Worm (Caenorhabditis elegans): ENCODE data around the gene dph-2.

The dph-2 gene

DNA sequence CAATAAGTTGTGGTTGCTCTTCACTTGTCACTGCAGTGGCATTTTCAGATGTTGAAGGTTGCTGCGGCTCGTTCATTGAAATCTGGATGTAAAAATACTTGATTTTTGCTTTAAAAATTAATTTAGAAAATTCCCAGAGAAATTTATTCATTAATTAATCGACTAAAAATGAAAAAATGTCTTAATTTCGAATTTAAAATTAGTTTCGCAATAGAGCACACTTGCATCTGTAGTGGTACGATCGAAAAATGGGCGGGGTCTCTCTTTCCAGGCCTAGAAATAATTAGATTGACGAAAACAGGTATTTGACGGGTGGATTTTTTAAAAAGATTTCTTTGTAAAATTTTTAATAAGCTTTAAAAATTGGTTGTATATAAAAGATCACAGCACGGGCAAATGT is 51.4 kb downstream of the dph-2 start, which contains the start of gene D2089.8:
Gene D2089.8, minus strand, starts transcription at position 84 of the 400 bp plus-strand sequence.
- TF ChIP-seq ceh-83 (GFP tag; optimal IDR thresholded peaks at IDR 0.05) (no peak), ceh-39 (tag; optimal IDR thresholded peaks at IDR 0.05) (peak; percentile 51), ces-1 (GFP tag; optimal IDR thresholded peaks at IDR 0.05) (peak; percentile 43)

DNA sequence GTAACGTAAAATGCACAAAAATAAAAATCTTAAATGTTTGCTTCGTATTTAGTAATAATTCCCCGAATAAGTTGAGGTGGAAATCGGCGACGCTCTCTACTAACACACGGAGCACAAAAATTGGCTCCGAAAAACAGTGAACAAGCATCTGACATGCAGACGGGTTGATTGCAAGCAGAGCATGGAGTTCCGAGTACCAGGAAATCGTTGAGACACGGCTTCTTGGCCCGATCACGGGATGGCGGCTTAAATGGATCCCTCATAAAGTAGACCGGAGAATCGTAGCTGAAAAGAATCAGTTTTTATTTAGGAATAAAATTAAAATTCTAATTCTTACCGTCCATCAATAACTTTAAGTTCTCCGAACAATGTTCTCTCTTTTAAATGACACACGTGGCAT is 51.8 kb downstream of the dph-2 start:
- TF ChIP-seq ceh-83 (GFP tag; optimal IDR thresholded peaks at IDR 0.05) = peak; percentile 15
- no peak for TF ChIP-seq unc-120 (tag; optimal IDR thresholded peaks at IDR 0.05; ENCODE audit: poor library complexity, severe bottlenecking)

- TF ChIP-seq unc-62 (GFP tag; optimal IDR thresholded peaks at IDR 0.05) (no peak), sem-2 (GFP tag; optimal IDR thresholded peaks at IDR 0.05) (no peak), nhr-28 (tag; optimal IDR thresholded peaks at IDR 0.05) (no peak), drap-1 (GFP tag; optimal IDR thresholded peaks at IDR 0.05) (no peak), cnd-1 (tag; optimal IDR thresholded peaks at IDR 0.05) (no peak), mab-5 (tag; optimal IDR thresholded peaks at IDR 0.05) (no peak), lin-32 (GFP tag; optimal IDR thresholded peaks at IDR 0.05) (no peak), tbx-8 (GFP tag; optimal IDR thresholded peaks at IDR 0.05) (no peak), lsy-2 (tag; optimal IDR thresholded peaks at IDR 0.05) (no peak), hlh-1 (tag; optimal IDR thresholded peaks at IDR 0.05) (no peak), nhr-76 (tag; optimal IDR thresholded peaks at IDR 0.05) (no peak), blmp-1 (tag; optimal IDR thresholded peaks at IDR 0.05) (no peak), mls-2 (tag; optimal IDR thresholded peaks at IDR 0.05) (no peak), ces-1 (GFP tag; optimal IDR thresholded peaks at IDR 0.05) (no peak), ztf-11 (tag; optimal IDR thresholded peaks at IDR 0.05) (no peak), ham-2 (GFP tag; optimal IDR thresholded peaks at IDR 0.05) (no peak), unc-120 (tag; optimal IDR thresholded peaks at IDR 0.05; ENCODE audit: poor library complexity, severe bottlenecking) (no peak), mep-1 (tag; optimal IDR thresholded peaks at IDR 0.05) (no peak), flh-1 (GFP tag; optimal IDR thresholded peaks at IDR 0.05) (no peak)
These were observed 52.5 kb downstream of the dph-2 start for ce11 chrII:10661448-10662064.

ce11 chrII:10660892-10661291 is 53.2 kb downstream of the dph-2 start, which contains the start of gene marc-2:
Gene marc-2, minus strand, starts transcription at chrII:10660992.
- TF ChIP-seq hlh-1 (tag; optimal IDR thresholded peaks at IDR 0.05) = no peak

DNA sequence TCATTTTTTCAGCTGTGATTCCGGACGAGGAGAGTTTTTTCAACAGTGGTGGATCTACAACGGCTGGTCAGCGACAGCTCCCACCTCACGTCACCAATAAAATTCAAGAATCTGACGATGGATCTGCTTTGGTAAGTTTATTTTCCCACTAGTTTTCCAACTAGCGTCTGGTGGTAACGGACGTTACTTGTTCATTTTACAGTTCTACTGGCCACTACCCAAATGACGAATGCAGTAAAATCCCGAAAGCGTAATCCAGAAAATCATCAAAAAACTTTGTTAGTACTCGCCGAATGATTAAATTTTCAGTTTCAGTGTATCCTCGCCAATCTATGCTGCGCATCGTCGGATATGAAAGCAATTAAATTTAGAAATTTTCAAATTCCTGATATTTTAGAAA is 54.5 kb downstream of the dph-2 start:
- TF ChIP-seq nhr-12 (tag; optimal IDR thresholded peaks at IDR 0.05) = no peak
- TF ChIP-seq nhr-28 (tag; optimal IDR thresholded peaks at IDR 0.05) = no peak
- no peak for TF ChIP-seq hlh-1 (tag; optimal IDR thresholded peaks at IDR 0.05)
- TF ChIP-seq unc-120 (tag; optimal IDR thresholded peaks at IDR 0.05; ENCODE audit: poor library complexity, severe bottlenecking) = no peak
- TF ChIP-seq tbx-8 (GFP tag; optimal IDR thresholded peaks at IDR 0.05) = no peak
- no peak for TF ChIP-seq bed-3 (GFP tag; optimal IDR thresholded peaks at IDR 0.05)
- no peak for TF ChIP-seq blmp-1 (tag; optimal IDR thresholded peaks at IDR 0.05)
- TF ChIP-seq elt-1 (tag; optimal IDR thresholded peaks at IDR 0.05; ENCODE audit: borderline replicate concordance, insufficient read depth) = no peak
- TF ChIP-seq unc-62 (GFP tag; optimal IDR thresholded peaks at IDR 0.05) = no peak
- no peak for TF ChIP-seq ceh-39 (tag; optimal IDR thresholded peaks at IDR 0.05)
- TF ChIP-seq ces-1 (GFP tag; optimal IDR thresholded peaks at IDR 0.05) = no peak
- no peak for TF ChIP-seq snpc-4 (tag; optimal IDR thresholded peaks at IDR 0.05)
- no peak for TF ChIP-seq ztf-11 (tag; optimal IDR thresholded peaks at IDR 0.05)

ce11 chrII:10658576-10659256 is 55.4 kb downstream of the dph-2 start, which contains the start of the genes snu-13 and rsp-7:
Gene snu-13, minus strand, starts transcription at chrII:10658626.
Gene rsp-7, plus strand, starts transcription at chrII:10659206.
- TF ChIP-seq elt-3 (tag; optimal IDR thresholded peaks at IDR 0.05) = no peak
- no peak for TF ChIP-seq sem-2 (GFP tag; optimal IDR thresholded peaks at IDR 0.05)
- no peak for TF ChIP-seq tbx-8 (GFP tag; optimal IDR thresholded peaks at IDR 0.05)
- TF ChIP-seq blmp-1 (tag; optimal IDR thresholded peaks at IDR 0.05) = no peak
- TF ChIP-seq nhr-237 (tag; optimal IDR thresholded peaks at IDR 0.05) = peak; percentile 69
- TF ChIP-seq drap-1 (GFP tag; optimal IDR thresholded peaks at IDR 0.05) = no peak
- TF ChIP-seq zip-8 (tag; optimal IDR thresholded peaks at IDR 0.05) = no peak
- no peak for TF ChIP-seq elt-1 (tag; optimal IDR thresholded peaks at IDR 0.05; ENCODE audit: borderline replicate concordance, insufficient read depth)
- TF ChIP-seq ham-2 (GFP tag; optimal IDR thresholded peaks at IDR 0.05) = no peak
- TF ChIP-seq nhr-12 (tag; optimal IDR thresholded peaks at IDR 0.05) = no peak
- TF ChIP-seq snpc-4 (tag; optimal IDR thresholded peaks at IDR 0.05) = no peak
- TF ChIP-seq nhr-2 (tag; optimal IDR thresholded peaks at IDR 0.05) = no peak
- TF ChIP-seq lin-32 (GFP tag; optimal IDR thresholded peaks at IDR 0.05) = no peak
- TF ChIP-seq pha-4 (tag; optimal IDR thresholded peaks at IDR 0.05) = no peak
- TF ChIP-seq flh-1 (GFP tag; optimal IDR thresholded peaks at IDR 0.05) = no peak
- no peak for TF ChIP-seq mls-2 (tag; optimal IDR thresholded peaks at IDR 0.05)
- TF ChIP-seq nhr-28 (tag; optimal IDR thresholded peaks at IDR 0.05) = no peak
- TF ChIP-seq sptf-1 (tag; optimal IDR thresholded peaks at IDR 0.05) = no peak
- peak; percentile 31 for TF ChIP-seq unc-62 (GFP tag; optimal IDR thresholded peaks at IDR 0.05)
- peak; percentile 52 for TF ChIP-seq ceh-39 (tag; optimal IDR thresholded peaks at IDR 0.05)
- no peak for TF ChIP-seq M03D4.4 (tag; optimal IDR thresholded peaks at IDR 0.05)
- peak; percentile 34 for TF ChIP-seq ces-1 (GFP tag; optimal IDR thresholded peaks at IDR 0.05)
- TF ChIP-seq lsy-2 (tag; optimal IDR thresholded peaks at IDR 0.05) = peak; percentile 70
- TF ChIP-seq unc-120 (tag; optimal IDR thresholded peaks at IDR 0.05; ENCODE audit: poor library complexity, severe bottlenecking) = peak; percentile 72
- TF ChIP-seq ceh-83 (GFP tag; optimal IDR thresholded peaks at IDR 0.05) = no peak
- no peak for TF ChIP-seq mab-5 (tag; optimal IDR thresholded peaks at IDR 0.05)
- peak; percentile 57 for TF ChIP-seq hlh-1 (tag; optimal IDR thresholded peaks at IDR 0.05)
- TF ChIP-seq unc-39 (tag; optimal IDR thresholded peaks at IDR 0.05) = no peak
- TF ChIP-seq ztf-11 (tag; optimal IDR thresholded peaks at IDR 0.05) = no peak
- TF ChIP-seq bed-3 (GFP tag; optimal IDR thresholded peaks at IDR 0.05) = no peak
- TF ChIP-seq cnd-1 (tag; optimal IDR thresholded peaks at IDR 0.05) = no peak

Measured in whole organism, mixed stage, embryonic.